Worm (Caenorhabditis elegans) whole organism, young adult: ENCODE measurements around the gene K09H11.11.

ENCODE experiments used
- B0019.2 ChIP-seq: fragments of 200-800 bp; sonication (Bioruptor generic); conservative IDR thresholded peaks from 2 replicates; pipeline ENCODE4 v1.3.6; 2022; ENCODE audit warnings: missing genetic modification reagents, missing genetic modification characterization, missing compliant biosample characterization
- C06A6.2 ChIP-seq: fragments of 200-800 bp; sonication (Bioruptor generic); conservative IDR thresholded peaks from 2 replicates; pipeline ENCODE4 v1.3.6; 2022; ENCODE audit warnings: missing genetic modification characterization, missing compliant biosample characterization
- D2030.7 ChIP-seq: fragments of 200-800 bp; sonication (Bioruptor generic); IDR thresholded peaks from 2 replicates; pipeline ENCODE4 v1.3.6; 2022; ENCODE audit warnings: missing genetic modification reagents, missing genetic modification characterization, missing compliant biosample characterization
- F22D6.2 ChIP-seq: sonication (generic microtip); optimal IDR thresholded peaks from 2 replicates; lab custom pipeline; 2016; ENCODE audit warnings: mild to moderate bottlenecking, missing genetic modification characterization, missing compliant biosample characterization
- F23B12.7 ChIP-seq: sonication (generic microtip); optimal IDR thresholded peaks from 2 replicates; lab custom pipeline; 2017; ENCODE audit warnings: missing genetic modification characterization, mild to moderate bottlenecking, missing compliant biosample characterization, antibody characterized with exemption, moderate library complexity; ENCODE audit not compliant: insufficient read depth
- F49E8.2 ChIP-seq: sonication (generic microtip); optimal IDR thresholded peaks from 3 replicates; lab custom pipeline; 2017; ENCODE audit warnings: missing genetic modification characterization, mild to moderate bottlenecking, missing compliant biosample characterization, antibody characterized with exemption, moderate library complexity; ENCODE audit not compliant: insufficient read depth
- F55B11.4 ChIP-seq: sonication (generic microtip); optimal IDR thresholded peaks from 2 replicates; lab custom pipeline; 2016; ENCODE audit warnings: missing compliant biosample characterization, missing genetic modification characterization, borderline replicate concordance; ENCODE audit not compliant: insufficient read depth
- F57C9.4 ChIP-seq: sonication (generic microtip); optimal IDR thresholded peaks from 2 replicates; lab custom pipeline; 2017; ENCODE audit warnings: mild to moderate bottlenecking, missing genetic modification characterization, missing compliant biosample characterization
- Y53G8AR.9 ChIP-seq: fragments of 200-800 bp; sonication (Bioruptor generic); conservative IDR thresholded peaks from 2 replicates; pipeline ENCODE4 v1.3.6; 2022; ENCODE audit warnings: missing genetic modification reagents, missing genetic modification characterization, missing compliant biosample characterization
- Y67H2A.10 ChIP-seq: fragments of 200-800 bp; sonication (Bioruptor generic); conservative IDR thresholded peaks from 2 replicates; pipeline ENCODE4 v1.3.6; 2022; ENCODE audit warnings: missing genetic modification reagents, missing genetic modification characterization, missing compliant biosample characterization
- Y95B8A.8 ChIP-seq: fragments of 200-800 bp; sonication (Bioruptor generic); IDR thresholded peaks from 2 replicates; pipeline ENCODE4 v1.3.6; 2022; ENCODE audit warnings: missing genetic modification reagents, missing genetic modification characterization, missing compliant biosample characterization
- ZK185.1 ChIP-seq: sonication (generic microtip); optimal IDR thresholded peaks from 2 replicates; lab custom pipeline; 2016; ENCODE audit warnings: mild to moderate bottlenecking, missing genetic modification characterization, missing compliant biosample characterization; ENCODE audit not compliant: poor library complexity, severe bottlenecking
- ama-1 ChIP-seq, 3 experiments: fragments of 150-350 bp in 1 of 3; sonication (generic microtip) in 2 of 3; optimal IDR thresholded peaks; 2 replicates each; lab custom pipeline; 2014 to 2018; ENCODE audit warnings: missing biosample characterization in 2 of 3, missing genetic modification characterization in 2 of 3, missing genetic modification reagents in 2 of 3
- attf-3 ChIP-seq: fragments of 200-800 bp; sonication (Bioruptor generic); conservative IDR thresholded peaks from 2 replicates; pipeline ENCODE4 v1.3.6; 2022; ENCODE audit warnings: missing genetic modification reagents, missing genetic modification characterization, missing compliant biosample characterization
- attf-6 ChIP-seq: fragments of 200-800 bp; sonication (Bioruptor generic); IDR thresholded peaks from 2 replicates; pipeline ENCODE4 v1.3.6; 2022; ENCODE audit warnings: missing genetic modification reagents, missing genetic modification characterization, missing compliant biosample characterization
- ccch-3 ChIP-seq: fragments of 200-800 bp; sonication (Bioruptor generic); optimal IDR thresholded peaks from 2 replicates; lab custom pipeline; 2018; ENCODE audit warnings: mild to moderate bottlenecking, missing genetic modification characterization, missing compliant biosample characterization
- ceh-79 ChIP-seq: sonication (generic microtip); optimal IDR thresholded peaks from 2 replicates; lab custom pipeline; 2017; ENCODE audit warnings: mild to moderate bottlenecking, missing genetic modification characterization, missing compliant biosample characterization
- ceh-91 ChIP-seq: fragments of 200-800 bp; sonication (Bioruptor generic); IDR thresholded peaks from 2 replicates; pipeline ENCODE4 v1.3.6; 2022; ENCODE audit warnings: missing genetic modification reagents, missing genetic modification characterization, missing compliant biosample characterization
- dpff-1 ChIP-seq: sonication (generic microtip); optimal IDR thresholded peaks from 2 replicates; lab custom pipeline; 2017; ENCODE audit warnings: mild to moderate bottlenecking, missing genetic modification characterization, missing compliant biosample characterization
- egrh-3 ChIP-seq: fragments of 200-800 bp; sonication (Bioruptor generic); IDR thresholded peaks from 2 replicates; pipeline ENCODE4 v1.3.6; 2022; ENCODE audit warnings: missing genetic modification reagents, missing genetic modification characterization, missing compliant biosample characterization
- ekl-4 ChIP-seq: fragments of 200-800 bp; sonication (Bioruptor generic); IDR thresholded peaks from 2 replicates; pipeline ENCODE4 v1.3.6; 2022; ENCODE audit warnings: missing genetic modification reagents, missing genetic modification characterization, missing compliant biosample characterization
- gei-17 ChIP-seq: fragments of 200-800 bp; sonication (Bioruptor generic); optimal IDR thresholded peaks from 2 replicates; lab custom pipeline; 2018; ENCODE audit warnings: mild to moderate bottlenecking, missing genetic modification characterization, missing compliant biosample characterization
- him-1 ChIP-seq: sonication (generic microtip); optimal IDR thresholded peaks from 2 replicates; lab custom pipeline; 2016; ENCODE audit warnings: missing genotype, missing genetic modification reagents, missing genetic modification characterization, missing compliant biosample characterization
- hlh-12 ChIP-seq: sonication (generic microtip); optimal IDR thresholded peaks from 2 replicates; lab custom pipeline; 2016; ENCODE audit warnings: missing genetic modification characterization, missing compliant biosample characterization
- hlh-26 ChIP-seq: fragments of 200-800 bp; sonication (Bioruptor generic); conservative IDR thresholded peaks from 2 replicates; pipeline ENCODE4 v1.3.6; 2022; ENCODE audit warnings: missing genetic modification reagents, missing genetic modification characterization, missing compliant biosample characterization
- hmg-1.2 ChIP-seq: fragments of 200-800 bp; sonication (Bioruptor generic); IDR thresholded peaks from 2 replicates; pipeline ENCODE4 v1.3.6; 2022; ENCODE audit warnings: missing genetic modification reagents, missing genetic modification characterization, missing compliant biosample characterization
- hsf-1 ChIP-seq: fragments of 200-800 bp; sonication (Bioruptor generic); IDR thresholded peaks from 2 replicates; pipeline ENCODE4 v1.3.6; 2022; ENCODE audit warnings: missing genetic modification reagents, missing genetic modification characterization, missing compliant biosample characterization
- lag-1 ChIP-seq: fragments of 200-800 bp; sonication (Bioruptor generic); IDR thresholded peaks from 2 replicates; pipeline ENCODE4 v1.3.6; 2022; ENCODE audit warnings: missing genetic modification reagents, missing genetic modification characterization, missing compliant biosample characterization
- lin-26 ChIP-seq: fragments of 200-800 bp; sonication (Bioruptor generic); IDR thresholded peaks from 2 replicates; pipeline ENCODE4 v1.3.6; 2022; ENCODE audit warnings: missing genetic modification reagents, missing genetic modification characterization, missing compliant biosample characterization
- lin-35 ChIP-seq, 3 experiments: fragments of 150-350 bp in 2 of 3; sonication (generic microtip) in 1 of 3; optimal IDR thresholded peaks; 2 replicates each; lab custom pipeline; 2014 to 2018; ENCODE audit warnings: missing biosample characterization in 3 of 3, missing genetic modification characterization in 3 of 3, missing genetic modification reagents in 3 of 3
- lin-54 ChIP-seq: fragments of 200-800 bp; sonication (Bioruptor generic); optimal IDR thresholded peaks from 2 replicates; lab custom pipeline; 2018; ENCODE audit warnings: mild to moderate bottlenecking, missing genetic modification characterization, missing compliant biosample characterization
- lsl-1 ChIP-seq: fragments of 200-800 bp; sonication (Bioruptor generic); optimal IDR thresholded peaks from 2 replicates; lab custom pipeline; 2018; ENCODE audit warnings: mild to moderate bottlenecking, missing genetic modification characterization, moderate library complexity, missing compliant biosample characterization
- madf-3 ChIP-seq: fragments of 200-800 bp; sonication (Bioruptor generic); IDR thresholded peaks from 2 replicates; pipeline ENCODE4 v1.3.6; 2022; ENCODE audit warnings: missing genetic modification reagents, missing genetic modification characterization, missing compliant biosample characterization
- madf-6 ChIP-seq: fragments of 200-800 bp; sonication (Bioruptor generic); IDR thresholded peaks from 2 replicates; pipeline ENCODE4 v1.3.6; 2022; ENCODE audit warnings: missing genetic modification reagents, missing genetic modification characterization, missing compliant biosample characterization
- madf-8 ChIP-seq: fragments of 200-800 bp; sonication (Bioruptor generic); conservative IDR thresholded peaks from 2 replicates; pipeline ENCODE4 v1.3.6; 2022; ENCODE audit warnings: missing genetic modification reagents, missing genetic modification characterization, missing compliant biosample characterization
- nhr-27 ChIP-seq: fragments of 200-800 bp; sonication (Bioruptor generic); optimal IDR thresholded peaks from 2 replicates; lab custom pipeline; 2018; ENCODE audit warnings: mild to moderate bottlenecking, missing genetic modification characterization, moderate library complexity, missing compliant biosample characterization
- pbrm-1 ChIP-seq: fragments of 200-800 bp; sonication (Bioruptor generic); IDR thresholded peaks from 2 replicates; pipeline ENCODE4 v1.3.6; 2022; ENCODE audit warnings: missing genetic modification reagents, missing genetic modification characterization, missing compliant biosample characterization
- rpc-1 ChIP-seq, 2 experiments: fragments of 150-350 bp in 1 of 2; sonication (generic microtip) in 1 of 2; optimal IDR thresholded peaks; 2 replicates each; lab custom pipeline; 2014 to 2018; ENCODE audit warnings: missing biosample characterization in 1 of 2, missing genetic modification characterization in 1 of 2, missing genetic modification reagents in 1 of 2, missing genotype in 1 of 2
- snpc-1.1 ChIP-seq: sonication (generic microtip); optimal IDR thresholded peaks from 2 replicates; lab custom pipeline; 2017; ENCODE audit warnings: missing genetic modification characterization, mild to moderate bottlenecking, missing compliant biosample characterization, antibody characterized with exemption, moderate library complexity, missing genotype, missing genetic modification reagents; ENCODE audit not compliant: insufficient read depth
- snpc-1.3 ChIP-seq: sonication (generic microtip); optimal IDR thresholded peaks from 2 replicates; lab custom pipeline; 2017; ENCODE audit warnings: missing genetic modification characterization, mild to moderate bottlenecking, missing compliant biosample characterization, antibody characterized with exemption, moderate library complexity, missing genotype, missing genetic modification reagents; ENCODE audit not compliant: insufficient read depth
- somi-1 ChIP-seq: fragments of 200-800 bp; sonication (Bioruptor generic); optimal IDR thresholded peaks from 2 replicates; lab custom pipeline; 2018; ENCODE audit warnings: mild to moderate bottlenecking, missing genetic modification characterization, missing compliant biosample characterization
- tbx-9 ChIP-seq: sonication (generic microtip); optimal IDR thresholded peaks from 2 replicates; lab custom pipeline; 2016; ENCODE audit warnings: borderline replicate concordance, missing genetic modification characterization, inconsistent platforms, missing compliant biosample characterization
- unc-62 ChIP-seq: fragments of 150-350 bp; optimal IDR thresholded peaks from 2 replicates; lab custom pipeline; 2014; ENCODE audit warnings: missing biosample characterization, missing genetic modification reagents, missing genetic modification characterization
- zim-3 ChIP-seq: sonication (generic microtip); optimal IDR thresholded peaks from 2 replicates; lab custom pipeline; 2017; ENCODE audit warnings: mild to moderate bottlenecking, missing genetic modification characterization, moderate library complexity, missing compliant biosample characterization
- ztf-3 ChIP-seq: fragments of 200-800 bp; sonication (Bioruptor generic); optimal IDR thresholded peaks from 2 replicates; lab custom pipeline; 2018; ENCODE audit warnings: mild to moderate bottlenecking, missing genetic modification characterization, missing compliant biosample characterization

Gene K09H11.11

ce11 chrV:5717237-5717935, 37.7 kb downstream of the K09H11.11 start, which contains the start of gene rga-3 (continued):
- TF ChIP-seq Y67H2A.10 (0 out of 2 replicates have a peak, but pooled peaks have one; percentile 23), ZK185.1 (tag; lab: Kevin White, UChicago) (peak; percentile 27), F57C9.4 (tag; lab: Kevin White, UChicago) (no peak), F23B12.7 (tag; lab: Kevin White, UChicago) (peak; percentile 49), lag-1 (GFP tag; lab: Robert Waterston, UW) (no peak), hsf-1 (GFP tag; lab: Robert Waterston, UW) (peak; percentile 82), ztf-3 (GFP tag; lab: Kevin White, UChicago) (no peak), zim-3 (tag; lab: Kevin White, UChicago) (no peak), attf-3 (GFP tag; lab: Robert Waterston, UW) (peak; percentile 86), C06A6.2 (no peak), Y95B8A.8 (GFP tag; lab: Robert Waterston, UW) (peak; percentile 86), Y53G8AR.9 (GFP tag; lab: Robert Waterston, UW) (peak; percentile 66; the same call in 1 of the 2 replicates), egrh-3 (GFP tag; lab: Robert Waterston, UW) (0 out of 2 replicates have a peak, but pooled peaks have one; percentile 7), somi-1 (GFP tag; lab: Kevin White, UChicago) (no peak), D2030.7 (GFP tag; lab: Robert Waterston, UW) (peak; percentile 98), rpc-1 (optimal IDR thresholded peaks at IDR 0.05; lab: Kevin White, UChicago) (no peak), rpc-1 (tag; optimal IDR thresholded peaks at IDR 0.05; lab: Kevin White, UChicago) (peak; percentile 15), lin-35 (GFP tag; optimal IDR thresholded peaks at IDR 0.05; lab: Kevin White, UChicago) (peak in 2 of 3 experiments; percentile 41 to 78), lin-26 (GFP tag; lab: Robert Waterston, UW) (no peak), ceh-79 (tag; lab: Kevin White, UChicago) (no peak), ekl-4 (GFP tag; lab: Robert Waterston, UW) (peak; percentile 87), attf-6 (GFP tag; lab: Robert Waterston, UW) (peak; percentile 74; the same call in 1 of the 2 replicates), hmg-1.2 (GFP tag; lab: Robert Waterston, UW) (peak; percentile 60), snpc-1.1 (tag; lab: Kevin White, UChicago) (peak; percentile 82), B0019.2 (GFP tag; lab: Robert Waterston, UW) (peak; percentile 92), tbx-9 (tag; lab: Kevin White, UChicago) (no peak), hlh-26 (no peak), hlh-12 (no peak), lsl-1 (peak; percentile 100), him-1 (tag; lab: Kevin White, UChicago) (peak; percentile 91), ccch-3 (GFP tag; lab: Kevin White, UChicago) (no peak), ceh-91 (GFP tag; lab: Robert Waterston, UW) (peak; percentile 99), F49E8.2 (peak; percentile 96), gei-17 (GFP tag; lab: Kevin White, UChicago) (no peak), nhr-27 (tag; lab: Kevin White, UChicago) (no peak), F55B11.4 (tag; lab: Kevin White, UChicago) (no peak), madf-8 (GFP tag; lab: Robert Waterston, UW) (peak; percentile 97), madf-3 (GFP tag; lab: Robert Waterston, UW) (peak; percentile 91), ama-1 (optimal IDR thresholded peaks at IDR 0.05; lab: Kevin White, UChicago) (no peak), ama-1 (GFP tag; optimal IDR thresholded peaks at IDR 0.05; lab: Kevin White, UChicago) (peak in 1 of 2 experiments; percentile 10), unc-62 (no peak), pbrm-1 (GFP tag; lab: Robert Waterston, UW) (peak; percentile 78), lin-54 (GFP tag; lab: Kevin White, UChicago) (peak; percentile 93), snpc-1.3 (peak; percentile 93), madf-6 (GFP tag; lab: Robert Waterston, UW) (peak; percentile 99), F22D6.2 (no peak), dpff-1 (tag; lab: Kevin White, UChicago) (no peak)
